Worm (Caenorhabditis elegans): ENCODE measurements around the gene F55C9.11.

DNA sequence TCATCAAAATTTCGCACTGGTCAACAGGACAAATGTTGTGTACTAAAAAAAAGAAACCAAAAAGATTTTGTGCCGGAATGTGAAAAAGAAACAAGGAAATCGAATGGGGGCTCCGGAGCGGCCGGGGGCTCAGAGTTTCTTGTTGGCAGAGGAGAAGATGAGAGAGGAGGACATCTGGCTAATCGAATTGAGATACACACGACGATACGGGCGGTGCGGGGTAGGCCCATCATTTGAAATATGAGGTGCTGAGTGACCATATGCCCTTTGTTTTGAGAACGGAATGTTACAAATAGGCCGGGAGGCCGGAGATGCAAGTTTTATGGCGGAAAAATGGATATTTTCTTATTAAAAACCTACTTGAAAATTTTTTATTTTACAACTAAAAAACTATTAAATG, 48.5 kb upstream of the F55C9.11 start:
- TF ChIP-seq W03F9.2 (tag; optimal IDR thresholded peaks at IDR 0.05) (no peak), him-1 (tag; optimal IDR thresholded peaks at IDR 0.05) (no peak)
